Worm (Caenorhabditis elegans) whole organism, late embryonic: Measurements from ENCODE around the gene mtcu-2.

ENCODE experiments used
- hlh-13 ChIP-seq: fragments of 200-800 bp; sonication (Bioruptor generic); optimal IDR thresholded peaks from 2 replicates; lab custom pipeline; 2018; ENCODE audit warnings: mild to moderate bottlenecking, missing genetic modification characterization, missing compliant biosample characterization
- hlh-15 ChIP-seq: sonication (generic microtip); optimal IDR thresholded peaks from 2 replicates; lab custom pipeline; 2016; ENCODE audit warnings: missing genetic modification characterization, missing compliant biosample characterization
- hlh-8 ChIP-seq: sonication (generic microtip); optimal IDR thresholded peaks from 2 replicates; lab custom pipeline; 2016; ENCODE audit warnings: missing genotype, missing genetic modification characterization, missing compliant biosample characterization
- rnt-1 ChIP-seq: sonication (generic microtip); optimal IDR thresholded peaks from 2 replicates; lab custom pipeline; 2016; ENCODE audit warnings: missing genetic modification characterization, missing compliant biosample characterization
- sox-4 ChIP-seq: sonication (generic microtip); optimal IDR thresholded peaks from 2 replicates; lab custom pipeline; 2017; ENCODE audit warnings: mild to moderate bottlenecking, missing genetic modification characterization, inconsistent platforms, missing compliant biosample characterization

ce11 chrII:10001546-10001945, 31.5 kb downstream of the mtcu-2 start, which contains the start of gene ZK892.3:
- no peak for TF ChIP-seq hlh-13
- TF ChIP-seq sox-4 (tag; lab: Kevin White, UChicago): no peak
- no peak for TF ChIP-seq rnt-1 (tag; lab: Kevin White, UChicago)
- TF ChIP-seq hlh-8 (tag; lab: Kevin White, UChicago): no peak
- TF ChIP-seq hlh-15 (tag; lab: Kevin White, UChicago): no peak
